Worm (Caenorhabditis elegans): ENCODE data around the gene srd-1.

DNA sequence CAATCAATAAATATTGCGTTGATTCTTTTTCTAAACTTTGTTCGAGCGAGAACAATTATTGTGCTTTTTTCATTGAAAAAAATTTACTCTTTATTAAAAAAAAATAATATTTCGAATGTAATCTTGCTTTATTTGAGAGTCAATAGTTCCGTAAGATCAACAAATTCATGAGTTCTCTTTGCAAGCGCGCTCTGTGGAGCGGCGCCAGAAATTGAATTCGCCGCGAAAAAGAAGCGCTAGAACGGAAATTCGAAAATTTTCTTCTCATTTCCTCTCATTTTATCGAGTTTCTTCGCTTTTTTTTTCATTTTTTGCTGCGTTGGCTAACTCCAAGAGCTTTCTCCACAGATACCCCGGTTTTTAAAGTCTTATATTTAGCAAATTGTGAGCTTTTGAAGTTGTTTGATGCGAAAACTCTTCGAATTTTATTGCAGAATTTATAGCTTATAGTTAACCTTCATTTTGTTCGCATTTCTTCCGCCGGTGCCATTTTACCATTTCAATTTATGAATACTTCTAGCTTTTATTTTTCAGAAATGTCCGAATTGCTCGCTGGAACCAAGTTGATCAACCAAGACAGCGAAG, 14.6 kb upstream of the srd-1 start, which contains the start of gene R05H5.3:
- TF ChIP-seq dmd-4 (tag; optimal IDR thresholded peaks at IDR 0.05; ENCODE audit: borderline replicate concordance), result no peak
- TF ChIP-seq ceh-2 (tag; optimal IDR thresholded peaks at IDR 0.05), result no peak
- TF ChIP-seq hlh-15 (tag; optimal IDR thresholded peaks at IDR 0.05), result no peak
- no peak for TF ChIP-seq ama-1 (optimal IDR thresholded peaks at IDR 0.05)
- TF ChIP-seq hlh-13 (GFP tag; optimal IDR thresholded peaks at IDR 0.05), result no peak
- TF ChIP-seq unc-3 (GFP tag; conservative IDR thresholded peaks at IDR 0.05), result no peak
- no peak for TF ChIP-seq unc-3 (tag; optimal IDR thresholded peaks at IDR 0.05)
- TF ChIP-seq fkh-10 (GFP tag; optimal IDR thresholded peaks at IDR 0.05), result no peak
- TF ChIP-seq pqm-1 (tag; optimal IDR thresholded peaks at IDR 0.05), result no peak
- no peak for TF ChIP-seq ttx-3 (tag; optimal IDR thresholded peaks at IDR 0.05)
- no peak for TF ChIP-seq tbx-2 (tag; optimal IDR thresholded peaks at IDR 0.05)

Measured in whole organism, late embryonic.